Fruit fly (Drosophila melanogaster): Measurements from ENCODE around the gene CG11986.

- TF ChIP-seq CG8478 (optimal IDR thresholded peaks at IDR 0.05) (no peak), CTCF (optimal IDR thresholded peaks at IDR 0.05) (no peak)
These were observed 8.0 kb upstream of the CG11986 start for dm6 chr3R:9007258-9007657.
